Fruit fly (Drosophila melanogaster) whole organism, embryonic: ENCODE results near the gene Lcp65Aa.

ENCODE experiments used
- ATbp ChIP-seq: fragments of 200-800 bp; sonication (Bioruptor generic); optimal IDR thresholded peaks from 2 replicates; lab custom pipeline; 2017; ENCODE audit warnings: missing biosample characterization, mild to moderate bottlenecking, missing genetic modification characterization, missing genetic modification reagents
- Ada2b ChIP-seq: fragments of 200-800 bp; sonication (Bioruptor generic); IDR thresholded peaks from 2 replicates; pipeline ENCODE4 v1.3.6; 2022; ENCODE audit warnings: missing biosample characterization, missing genetic modification characterization
- Antp ChIP-seq: fragments of 200-800 bp; sonication (Bioruptor generic); optimal IDR thresholded peaks from 3 replicates; lab custom pipeline; 2016; ENCODE audit warnings: missing biosample characterization, missing genetic modification characterization
- Atf3 ChIP-seq: fragments of 200-800 bp; sonication (Bioruptor generic); optimal IDR thresholded peaks from 3 replicates; lab custom pipeline; 2016; ENCODE audit warnings: missing biosample characterization, missing genetic modification characterization
- CG10366 ChIP-seq: fragments of 200-800 bp; sonication (Bioruptor generic); IDR thresholded peaks from 2 replicates; pipeline ENCODE4 v1.3.6; 2022; ENCODE audit warnings: missing biosample characterization, missing genetic modification characterization
- CG10543 ChIP-seq: fragments of 200-800 bp; sonication (Bioruptor generic); optimal IDR thresholded peaks from 3 replicates; lab custom pipeline; 2017; ENCODE audit warnings: missing biosample characterization, mild to moderate bottlenecking, missing genetic modification characterization, moderate library complexity
- CG11560 ChIP-seq: fragments of 200-800 bp; sonication (Bioruptor generic); IDR thresholded peaks from 3 replicates; pipeline ENCODE4 v1.3.6; 2022; ENCODE audit warnings: missing biosample characterization, missing genetic modification characterization
- CG1233 ChIP-seq: fragments of 200-800 bp; sonication (Bioruptor generic); optimal IDR thresholded peaks from 4 replicates; lab custom pipeline; 2018; ENCODE audit warnings: missing biosample characterization, mild to moderate bottlenecking, missing genetic modification characterization
- CG13287 ChIP-seq: fragments of 200-800 bp; sonication (Bioruptor generic); IDR thresholded peaks from 2 replicates; pipeline ENCODE4 v1.3.6; 2022; ENCODE audit warnings: missing biosample characterization, missing genetic modification characterization; ENCODE audit not compliant: partially characterized antibody
- CG16813 ChIP-seq: fragments of 200-800 bp; sonication (Bioruptor generic); IDR thresholded peaks from 3 replicates; pipeline ENCODE4 v1.3.6; 2022; ENCODE audit warnings: missing biosample characterization, missing genetic modification characterization; ENCODE audit not compliant: partially characterized antibody
- CG17328 ChIP-seq: fragments of 200-800 bp; sonication (Bioruptor generic); IDR thresholded peaks from 2 replicates; pipeline ENCODE4 v1.3.6; 2022; ENCODE audit warnings: missing biosample characterization, missing genetic modification characterization
- CG17385 ChIP-seq: fragments of 200-800 bp; sonication (Bioruptor generic); optimal IDR thresholded peaks from 3 replicates; lab custom pipeline; 2018; ENCODE audit warnings: missing biosample characterization, mild to moderate bottlenecking, missing genetic modification characterization
- CG1792 ChIP-seq: fragments of 200-800 bp; sonication (Bioruptor generic); optimal IDR thresholded peaks from 2 replicates; lab custom pipeline; 2016; ENCODE audit warnings: missing biosample characterization, missing genetic modification characterization
- CG31441 ChIP-seq: fragments of 200-800 bp; sonication (Bioruptor generic); IDR thresholded peaks from 2 replicates; pipeline ENCODE4 v1.3.6; 2022; ENCODE audit warnings: missing biosample characterization, missing genetic modification characterization
- CG33557 ChIP-seq: fragments of 200-800 bp; sonication (Bioruptor generic); optimal IDR thresholded peaks from 2 replicates; lab custom pipeline; 2019; ENCODE audit warnings: missing biosample characterization, mild to moderate bottlenecking, missing genetic modification characterization, moderate library complexity
- CG3995 ChIP-seq: fragments of 200-800 bp; sonication (Bioruptor generic); optimal IDR thresholded peaks from 3 replicates; lab custom pipeline; 2016; ENCODE audit warnings: missing biosample characterization, missing genetic modification characterization
- CG4360 ChIP-seq: fragments of 200-800 bp; sonication (Bioruptor generic); IDR thresholded peaks from 2 replicates; pipeline ENCODE4 v1.3.6; 2022; ENCODE audit warnings: missing biosample characterization, missing genetic modification characterization
- CG5245 ChIP-seq: fragments of 200-800 bp; sonication (Bioruptor generic); optimal IDR thresholded peaks from 3 replicates; lab custom pipeline; 2016; ENCODE audit warnings: missing biosample characterization, missing genetic modification characterization
- CG6254 ChIP-seq: fragments of 200-800 bp; sonication (Bioruptor generic); optimal IDR thresholded peaks from 3 replicates; lab custom pipeline; 2017; ENCODE audit warnings: mild to moderate bottlenecking, missing biosample characterization, missing genetic modification reagents, missing genetic modification characterization
- CG6654 ChIP-seq: fragments of 200-800 bp; sonication (Bioruptor generic); optimal IDR thresholded peaks from 2 replicates; lab custom pipeline; 2017; ENCODE audit warnings: missing biosample characterization, mild to moderate bottlenecking, missing genetic modification characterization
- CG6683 ChIP-seq: fragments of 200-800 bp; sonication (Bioruptor generic); optimal IDR thresholded peaks from 2 replicates; lab custom pipeline; 2017; ENCODE audit warnings: missing biosample characterization, mild to moderate bottlenecking, missing genetic modification characterization, missing genetic modification reagents
- CG7786 ChIP-seq: fragments of 200-800 bp; sonication (Bioruptor generic); optimal IDR thresholded peaks from 2 replicates; lab custom pipeline; 2016; ENCODE audit warnings: missing biosample characterization, missing genetic modification characterization
- CG9727 ChIP-seq: fragments of 200-800 bp; sonication (Bioruptor generic); optimal IDR thresholded peaks from 3 replicates; lab custom pipeline; 2017; ENCODE audit warnings: missing biosample characterization, mild to moderate bottlenecking, missing genetic modification characterization
- Camta ChIP-seq: fragments of 200-800 bp; sonication (Bioruptor generic); optimal IDR thresholded peaks from 2 replicates; lab custom pipeline; 2016; ENCODE audit warnings: missing biosample characterization, missing genetic modification characterization
- E2f2 ChIP-seq: fragments of 200-800 bp; sonication (Bioruptor generic); IDR thresholded peaks from 2 replicates; pipeline ENCODE4 v1.3.6; 2022; ENCODE audit warnings: missing biosample characterization, missing genetic modification characterization
- Ets65A ChIP-seq: fragments of 200-800 bp; sonication (Bioruptor generic); peaks from one replicate; lab custom pipeline; 2016; ENCODE audit warnings: missing biosample characterization, missing genetic modification characterization
- Fer2 ChIP-seq: fragments of 200-800 bp; sonication (Bioruptor generic); optimal IDR thresholded peaks from 2 replicates; lab custom pipeline; 2018; ENCODE audit warnings: missing biosample characterization, mild to moderate bottlenecking, missing genetic modification characterization, moderate library complexity
- HLH4C ChIP-seq: fragments of 200-800 bp; sonication (Bioruptor generic); IDR thresholded peaks from 3 replicates; pipeline ENCODE4 v1.3.6; 2022; ENCODE audit warnings: missing biosample characterization, missing genetic modification characterization; ENCODE audit not compliant: partially characterized antibody
- Ptx1 ChIP-seq: fragments of 200-800 bp; sonication (Bioruptor generic); IDR thresholded peaks from 2 replicates; pipeline ENCODE4 v1.3.6; 2022; ENCODE audit warnings: missing biosample characterization, missing genetic modification characterization
- Taf1 ChIP-seq: fragments of 200-800 bp; sonication (Bioruptor generic); IDR thresholded peaks from 2 replicates; pipeline ENCODE4 v1.3.6; 2022; ENCODE audit warnings: missing biosample characterization, missing genetic modification characterization
- Xrp1 ChIP-seq: fragments of 200-800 bp; sonication (Bioruptor generic); IDR thresholded peaks from 2 replicates; pipeline ENCODE4 v1.3.6; 2022; ENCODE audit warnings: missing biosample characterization, missing genetic modification characterization
- ara ChIP-seq: fragments of 200-800 bp; sonication (Bioruptor generic); IDR thresholded peaks from 2 replicates; pipeline ENCODE4 v1.3.6; 2022; ENCODE audit warnings: missing biosample characterization, missing genetic modification characterization
- croc ChIP-seq: fragments of 200-800 bp; sonication (Bioruptor generic); conservative IDR thresholded peaks from 3 replicates; pipeline ENCODE4 v1.3.6; 2022; ENCODE audit warnings: missing biosample characterization, missing genetic modification characterization
- crp ChIP-seq, 2 experiments: fragments of 200-800 bp; sonication (Bioruptor generic); optimal IDR thresholded peaks; 2 replicates in 1 of 2; 3 replicates in 1 of 2; lab custom pipeline; 2017; ENCODE audit warnings: missing biosample characterization in 2 of 2, missing genetic modification characterization in 2 of 2, mild to moderate bottlenecking in 1 of 2, moderate library complexity in 1 of 2
- da ChIP-seq: fragments of 200-800 bp; sonication (Bioruptor generic); optimal IDR thresholded peaks from 2 replicates; lab custom pipeline; 2016; ENCODE audit warnings: missing biosample characterization, missing genetic modification characterization
- dysf ChIP-seq: fragments of 200-800 bp; sonication (Bioruptor generic); IDR thresholded peaks from 3 replicates; pipeline ENCODE4 v1.3.6; 2022; ENCODE audit warnings: missing biosample characterization, missing genetic modification characterization
- fd102C ChIP-seq: fragments of 200-800 bp; sonication (Bioruptor generic); optimal IDR thresholded peaks from 2 replicates; lab custom pipeline; 2018; ENCODE audit warnings: missing biosample characterization, mild to moderate bottlenecking, missing genetic modification characterization, moderate library complexity
- gsb-n ChIP-seq: fragments of 200-800 bp; sonication (Bioruptor generic); optimal IDR thresholded peaks from 3 replicates; lab custom pipeline; 2018; ENCODE audit warnings: missing biosample characterization, mild to moderate bottlenecking, missing genetic modification characterization
- hkb ChIP-seq, 2 experiments: fragments of 200-800 bp in 1 of 2; fragments of >200 bp in 1 of 2; sonication (Bioruptor generic) in 1 of 2; IDR thresholded peaks in 1 of 2; optimal IDR thresholded peaks in 1 of 2; 2 replicates each; pipeline versions ENCODE4 v1.3.6 to Lab custom; 2017 to 2022; ENCODE audit warnings: missing biosample characterization in 1 of 2, missing genetic modification characterization in 1 of 2
- ken ChIP-seq: fragments of 200-800 bp; sonication (Bioruptor generic); IDR thresholded peaks from 3 replicates; pipeline ENCODE4 v1.3.6; 2022; ENCODE audit warnings: missing biosample characterization, missing genetic modification characterization
- nerfin-1 ChIP-seq: fragments of 200-800 bp; sonication (Bioruptor generic); optimal IDR thresholded peaks from 3 replicates; lab custom pipeline; 2019; ENCODE audit warnings: missing biosample characterization, mild to moderate bottlenecking, missing genetic modification characterization, moderate library complexity
- nerfin-2 ChIP-seq: fragments of 200-800 bp; sonication (Bioruptor generic); IDR thresholded peaks from 2 replicates; pipeline ENCODE4 v1.3.6; 2022; ENCODE audit warnings: missing biosample characterization, missing genetic modification characterization; ENCODE audit not compliant: partially characterized antibody
- pho ChIP-seq: fragments of 200-800 bp; sonication (Bioruptor generic); optimal IDR thresholded peaks from 2 replicates; lab custom pipeline; 2016; ENCODE audit warnings: missing biosample characterization, missing genetic modification characterization
- psq ChIP-seq: fragments of 200-800 bp; sonication (Bioruptor generic); optimal IDR thresholded peaks from 2 replicates; lab custom pipeline; 2017; ENCODE audit warnings: missing biosample characterization, missing genetic modification characterization
- repo ChIP-seq: fragments of 200-800 bp; sonication (Bioruptor generic); optimal IDR thresholded peaks from 2 replicates; lab custom pipeline; 2016; ENCODE audit warnings: missing biosample characterization, missing genetic modification characterization
- seq ChIP-seq: fragments of 200-800 bp; sonication (Bioruptor generic); IDR thresholded peaks from 2 replicates; pipeline ENCODE4 v1.3.6; 2022; ENCODE audit warnings: missing biosample characterization, missing genetic modification characterization
- shn ChIP-seq: fragments of 200-800 bp; sonication (Bioruptor generic); optimal IDR thresholded peaks from 3 replicates; lab custom pipeline; 2016; ENCODE audit warnings: missing biosample characterization, missing genetic modification characterization
- sna ChIP-seq: fragments of 200-800 bp; sonication (Bioruptor generic); IDR thresholded peaks from 2 replicates; pipeline ENCODE4 v1.3.6; 2022; ENCODE audit warnings: missing biosample characterization, missing genetic modification characterization; ENCODE audit not compliant: partially characterized antibody
- wdn ChIP-seq: fragments of 200-800 bp; sonication (Bioruptor generic); IDR thresholded peaks from 2 replicates; pipeline ENCODE4 v1.3.6; 2022; ENCODE audit warnings: missing biosample characterization, missing genetic modification characterization

The Lcp65Aa gene

DNA sequence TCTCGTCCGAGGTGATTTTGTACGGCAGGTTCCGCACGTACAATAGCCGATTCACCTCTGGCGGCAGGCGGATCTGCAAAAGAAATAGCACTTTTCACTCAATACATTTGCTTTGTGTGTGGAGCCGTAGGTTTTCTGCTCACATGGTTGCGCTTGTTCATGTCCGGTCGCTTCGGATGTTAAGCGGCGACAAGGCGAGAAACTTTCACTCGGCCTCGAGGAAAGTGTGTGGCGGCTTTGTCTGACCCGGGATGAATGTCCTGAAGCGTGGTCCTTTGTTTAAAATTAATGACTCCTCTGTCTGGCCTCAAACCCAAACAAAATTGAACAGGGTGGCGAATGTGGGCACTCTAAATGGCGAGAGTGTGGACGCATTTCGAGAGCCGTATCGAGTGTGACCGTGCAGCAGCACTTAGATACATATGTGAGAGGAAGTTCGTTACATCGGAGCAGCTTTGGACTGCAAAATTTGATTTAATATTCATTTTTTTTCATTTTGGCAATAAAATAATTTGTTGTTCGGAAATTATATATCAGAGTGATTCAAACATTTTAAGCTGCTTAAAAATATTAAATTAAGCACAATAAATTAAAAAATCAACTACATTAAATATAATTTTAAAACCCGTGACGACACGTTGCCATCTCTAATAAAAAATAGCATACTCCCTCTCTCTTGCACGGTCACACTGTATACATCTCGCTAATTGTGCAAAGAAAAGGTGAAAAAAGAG, 41.9 kb downstream of the Lcp65Aa start, which contains the start of the genes Sf3b6 and Tnpo (continued):
- TF ChIP-seq CG4360 (no peak), CG33557 (GFP tag; lab: Kevin White, UChicago) (peak; percentile 83), CG17328 (GFP tag; lab: Robert Waterston, UW) (peak; percentile 57), CG6654 (no peak), HLH4C (GFP tag; lab: Robert Waterston, UW) (peak; percentile 62; the same call in 2 of the 3 replicates), repo (GFP tag; lab: Kevin White, UChicago) (no peak), crp (GFP tag; optimal IDR thresholded peaks at IDR 0.05; lab: Kevin White, UChicago) (peak in 1 of 2 experiments; percentile 68), CG6683 (GFP tag; lab: Kevin White, UChicago) (peak; percentile 34), croc (GFP tag; lab: Robert Waterston, UW) (peak; percentile 73), CG16813 (GFP tag; lab: Robert Waterston, UW) (peak; percentile 63), ara (GFP tag; lab: Robert Waterston, UW) (peak; percentile 69), CG9727 (GFP tag; lab: Kevin White, UChicago) (peak; percentile 90), CG1233 (GFP tag; lab: Kevin White, UChicago) (peak; percentile 74), ATbp (GFP tag; lab: Kevin White, UChicago) (no peak), CG11560 (tag; lab: Robert Waterston, UW) (peak; percentile 77), CG10366 (GFP tag; lab: Robert Waterston, UW) (peak; percentile 86), CG3995 (peak; percentile 91), pho (GFP tag; lab: Kevin White, UChicago) (peak; percentile 79), wdn (peak; percentile 67), nerfin-1 (tag; lab: Kevin White, UChicago) (peak; percentile 67), ken (peak; percentile 85), Taf1 (GFP tag; lab: Robert Waterston, UW) (peak; percentile 68; the same call in 1 of the 2 replicates), Atf3 (peak; percentile 58), da (peak; percentile 15), shn (GFP tag; lab: Kevin White, UChicago) (peak; percentile 62), CG6254 (GFP tag; lab: Kevin White, UChicago) (peak; percentile 48), CG17385 (GFP tag; lab: Kevin White, UChicago) (no peak), nerfin-2 (GFP tag; lab: Robert Waterston, UW) (peak; percentile 18; the same call in 1 of the 2 replicates), gsb-n (tag; lab: Kevin White, UChicago) (no peak), Fer2 (tag; lab: Kevin White, UChicago) (peak; percentile 69), CG13287 (peak; percentile 61), sna (GFP tag; lab: Robert Waterston, UW) (peak; percentile 61; the same call in 1 of the 2 replicates), dysf (GFP tag; lab: Robert Waterston, UW) (peak; percentile 89), seq (GFP tag; lab: Robert Waterston, UW) (peak; percentile 77), CG10543 (GFP tag; lab: Kevin White, UChicago) (peak; percentile 84), Ptx1 (GFP tag; lab: Robert Waterston, UW) (peak; percentile 92), CG31441 (no peak), Xrp1 (peak; percentile 82), E2f2 (peak; percentile 65), CG5245 (GFP tag; lab: Kevin White, UChicago) (peak; percentile 66), Ets65A (peak; percentile 96), CG7786 (GFP tag; lab: Kevin White, UChicago) (peak; percentile 41), Camta (GFP tag; lab: Kevin White, UChicago) (peak; percentile 69), Ada2b (GFP tag; lab: Robert Waterston, UW) (peak; percentile 70), psq (GFP tag; lab: Kevin White, UChicago) (peak; percentile 58), hkb (optimal IDR thresholded peaks at IDR 0.05; lab: Kevin White, UChicago) (no peak), hkb (GFP tag; IDR thresholded peaks at IDR 0.05; lab: Robert Waterston, UW) (peak; percentile 72), Antp (peak; percentile 61), CG1792 (peak; percentile 38), fd102C (GFP tag; lab: Kevin White, UChicago) (no peak)
